Fruit fly (Drosophila melanogaster): ENCODE data around the gene CG18787.
A peak's percentile ranks its signal among the peaks of the same experiment; 100 is the strongest.

CG18787 gene

DNA sequence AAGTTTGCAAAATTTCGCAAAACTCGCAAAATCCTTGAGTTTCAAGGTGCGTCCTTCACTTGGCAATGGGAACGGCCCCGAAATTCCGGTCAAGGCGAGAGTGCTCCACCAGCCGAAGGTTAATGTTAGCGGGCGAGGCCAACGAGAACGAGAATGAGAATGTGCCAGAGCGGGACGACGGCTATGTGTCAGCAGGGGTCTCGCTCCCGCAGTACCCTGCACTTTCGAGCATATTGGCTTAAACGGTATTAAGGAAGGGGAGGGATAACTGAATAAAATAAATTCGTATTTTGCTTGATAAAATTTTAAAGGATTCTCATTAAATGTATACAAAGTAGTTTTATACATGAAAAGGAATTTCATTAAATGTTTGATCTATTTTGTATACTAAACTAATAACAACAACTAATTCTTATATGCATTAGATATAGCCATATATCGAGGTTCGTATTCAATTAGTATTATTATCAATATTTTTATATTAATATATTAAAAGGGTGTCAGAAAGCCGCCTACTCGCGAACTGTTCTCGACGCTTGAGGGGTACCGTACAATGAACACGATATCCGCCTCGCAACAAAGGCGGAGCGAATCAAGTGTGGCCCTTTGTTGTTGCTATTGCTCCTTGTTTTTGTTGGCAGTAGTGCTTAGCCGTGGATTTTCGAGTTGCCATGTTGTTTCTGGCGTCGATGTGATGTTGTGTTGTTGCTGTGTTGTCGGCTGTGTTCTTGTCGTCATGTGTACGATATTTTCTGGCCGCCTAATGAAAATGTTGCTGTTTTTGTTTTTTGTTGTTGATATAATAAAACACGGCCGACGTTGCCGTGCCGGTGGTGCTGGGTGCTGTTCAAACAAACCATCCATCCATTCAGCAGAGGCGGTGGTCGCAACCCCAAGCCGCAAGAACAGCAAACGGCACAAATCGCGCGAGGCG is 7.5 kb upstream of the CG18787 start (continued):
- TF ChIP-seq Chrac-16 (GFP tag; optimal IDR thresholded peaks at IDR 0.05) (peak; percentile 90), Vsx1 (GFP tag; optimal IDR thresholded peaks at IDR 0.05) (peak; percentile 85), CG10959 (GFP tag; IDR thresholded peaks at IDR 0.05) (no peak), E2f1 (GFP tag; IDR thresholded peaks at IDR 0.05) (no peak), sisA (GFP tag; IDR thresholded peaks at IDR 0.05) (no peak), nerfin-2 (GFP tag; IDR thresholded peaks at IDR 0.05; ENCODE audit: partially characterized antibody) (no peak), nerfin-1 (tag; optimal IDR thresholded peaks at IDR 0.05) (peak; percentile 92), Dref (GFP tag; IDR thresholded peaks at IDR 0.05) (no peak), tup (GFP tag; optimal IDR thresholded peaks at IDR 0.05) (peak; percentile 70), PHDP (tag; optimal IDR thresholded peaks at IDR 0.05) (peak; percentile 94), Dbx (GFP tag; IDR thresholded peaks at IDR 0.05) (no peak), row (GFP tag; IDR thresholded peaks at IDR 0.05) (no peak), Dll (GFP tag; IDR thresholded peaks at IDR 0.05; ENCODE audit: partially characterized antibody) (no peak), CG14860 (GFP tag; IDR thresholded peaks at IDR 0.05; ENCODE audit: partially characterized antibody) (no peak), CG12104 (GFP tag; optimal IDR thresholded peaks at IDR 0.05) (peak; percentile 96), seq (GFP tag; IDR thresholded peaks at IDR 0.05) (no peak), unpg (GFP tag; optimal IDR thresholded peaks at IDR 0.05) (peak; percentile 93), Adf1 (GFP tag; IDR thresholded peaks at IDR 0.05) (no peak), onecut (GFP tag; IDR thresholded peaks at IDR 0.05) (peak; percentile 71), CG3838 (GFP tag; optimal IDR thresholded peaks at IDR 0.05) (peak; percentile 99), Fer2 (tag; optimal IDR thresholded peaks at IDR 0.05) (peak; percentile 86), ATbp (GFP tag; optimal IDR thresholded peaks at IDR 0.05) (peak; percentile 89), aop (GFP tag; IDR thresholded peaks at IDR 0.05) (no peak), CG16815 (GFP tag; optimal IDR thresholded peaks at IDR 0.05) (peak; percentile 94), Ets97D (GFP tag; optimal IDR thresholded peaks at IDR 0.05) (peak; percentile 2), Fer3 (tag; optimal IDR thresholded peaks at IDR 0.05) (peak; percentile 92), CG9609 (GFP tag; optimal IDR thresholded peaks at IDR 0.05) (peak; percentile 35), CG6254 (GFP tag; optimal IDR thresholded peaks at IDR 0.05) (peak; percentile 81), Xrp1 (GFP tag; IDR thresholded peaks at IDR 0.05) (no peak), otp (GFP tag; IDR thresholded peaks at IDR 0.05) (no peak), CG11504 (tag; optimal IDR thresholded peaks at IDR 0.05) (peak; percentile 96), grn (GFP tag; optimal IDR thresholded peaks at IDR 0.05) (no peak), CG7987 (GFP tag; optimal IDR thresholded peaks at IDR 0.05) (peak; percentile 56), fd64A (GFP tag; optimal IDR thresholded peaks at IDR 0.05) (no peak), CG3407 (GFP tag; optimal IDR thresholded peaks at IDR 0.05) (peak; percentile 86), ssp (GFP tag; IDR thresholded peaks at IDR 0.05) (no peak), CG31365 (tag; optimal IDR thresholded peaks at IDR 0.05) (no peak), tna (GFP tag; IDR thresholded peaks at IDR 0.05; ENCODE audit: partially characterized antibody) (no peak), Atf-2 (GFP tag; optimal IDR thresholded peaks at IDR 0.05) (peak; percentile 76), sob (GFP tag; IDR thresholded peaks at IDR 0.05) (no peak), lola (GFP tag; optimal IDR thresholded peaks at IDR 0.05) (peak in 1 of 3 experiments; percentile 98), eyg (GFP tag; optimal IDR thresholded peaks at IDR 0.05) (peak; percentile 52), CG8765 (GFP tag; IDR thresholded peaks at IDR 0.05) (no peak), CG12391 (tag; optimal IDR thresholded peaks at IDR 0.05) (peak; percentile 98), gt (GFP tag; IDR thresholded peaks at IDR 0.05) (no peak), emc (GFP tag; optimal IDR thresholded peaks at IDR 0.05) (no peak), inv (GFP tag; IDR thresholded peaks at IDR 0.05; ENCODE audit: partially characterized antibody) (no peak), crc (GFP tag; optimal IDR thresholded peaks at IDR 0.05) (peak; percentile 3), CG17359 (tag; optimal IDR thresholded peaks at IDR 0.05) (peak; percentile 90)

Data from whole organism, embryonic.